Worm (Caenorhabditis elegans) whole organism, L3 larva: Measurements from ENCODE around the gene F56D2.2.

Experiments used
- ama-1 ChIP-seq: fragments of 150-350 bp; optimal IDR thresholded peaks from 2 replicates; lab custom pipeline; 2018
- egl-27 ChIP-seq: sonication (generic microtip); optimal IDR thresholded peaks from 4 replicates; lab custom pipeline; 2017; ENCODE audit warnings: missing biosample characterization, missing genetic modification reagents, missing genetic modification characterization
- nfya-1 ChIP-seq: sonication (generic microtip); optimal IDR thresholded peaks from 2 replicates; lab custom pipeline; 2017; ENCODE audit warnings: missing genetic modification characterization, mild to moderate bottlenecking, missing compliant biosample characterization, antibody characterized with exemption, moderate library complexity; ENCODE audit not compliant: insufficient read depth
- nhr-12 ChIP-seq: fragments of 150-350 bp; optimal IDR thresholded peaks from 2 replicates; lab custom pipeline; 2014; ENCODE audit warnings: missing biosample characterization, missing genetic modification characterization
- nhr-237 ChIP-seq: fragments of 150-350 bp; optimal IDR thresholded peaks from 2 replicates; lab custom pipeline; 2014; ENCODE audit warnings: missing biosample characterization, missing genetic modification characterization
- pqm-1 ChIP-seq: fragments of 150-350 bp; optimal IDR thresholded peaks from 2 replicates; lab custom pipeline; 2017; ENCODE audit warnings: missing biosample characterization, missing genetic modification characterization, inconsistent platforms
- unc-39 ChIP-seq: sonication (generic microtip); optimal IDR thresholded peaks from 4 replicates; lab custom pipeline; 2017; ENCODE audit warnings: missing biosample characterization, missing genetic modification characterization
- ztf-11 ChIP-seq: fragments of 150-350 bp; optimal IDR thresholded peaks from 2 replicates; lab custom pipeline; 2014; ENCODE audit warnings: missing biosample characterization, missing genetic modification characterization

- no peak for TF ChIP-seq unc-39 (tag; lab: Kevin White, UChicago)
- TF ChIP-seq nfya-1: no peak
- no peak for TF ChIP-seq ama-1 (lab: Kevin White, UChicago)
- no peak for TF ChIP-seq nhr-12 (tag; lab: Kevin White, UChicago)
- no peak for TF ChIP-seq nhr-237 (tag; lab: Kevin White, UChicago)
- no peak for TF ChIP-seq ztf-11 (tag; lab: Kevin White, UChicago)
- no peak for TF ChIP-seq pqm-1 (tag; lab: Kevin White, UChicago)
- TF ChIP-seq egl-27 (tag; lab: Kevin White, UChicago): no peak
Measured at ce11 chrIII:5599958-5600357, 12.9 kb downstream of the F56D2.2 start, which contains the start of gene wdr-37.
